Worm (Caenorhabditis elegans) whole organism, early embryonic: ENCODE data around the gene srbc-56.

Source experiments
- B0310.2 ChIP-seq: sonication (generic microtip); optimal IDR thresholded peaks from 2 replicates; lab custom pipeline; 2016; ENCODE audit warnings: mild to moderate bottlenecking, missing genetic modification characterization, missing compliant biosample characterization
- F13C5.2 ChIP-seq: sonication (generic microtip); optimal IDR thresholded peaks from 2 replicates; lab custom pipeline; 2017; ENCODE audit warnings: mild to moderate bottlenecking, missing genetic modification characterization, inconsistent platforms, missing compliant biosample characterization
- aly-1 ChIP-seq: sonication (generic microtip); optimal IDR thresholded peaks from 2 replicates; lab custom pipeline; 2016; ENCODE audit warnings: missing genetic modification characterization, missing compliant biosample characterization
- ama-1 ChIP-seq: fragments of 150-350 bp; optimal IDR thresholded peaks from 2 replicates; lab custom pipeline; 2014
- ets-7 ChIP-seq: sonication (generic microtip); optimal IDR thresholded peaks from 2 replicates; lab custom pipeline; 2016; ENCODE audit warnings: missing genotype, missing genetic modification characterization, missing compliant biosample characterization
- hnd-1 ChIP-seq: sonication (generic microtip); optimal IDR thresholded peaks from 2 replicates; lab custom pipeline; 2016; ENCODE audit warnings: missing genetic modification characterization, missing compliant biosample characterization
- pes-1 ChIP-seq: fragments of 200-800 bp; sonication (Bioruptor generic); IDR thresholded peaks from 2 replicates; pipeline ENCODE4 v1.3.6; 2022; ENCODE audit warnings: missing genetic modification reagents, missing genetic modification characterization, missing compliant biosample characterization

DNA sequence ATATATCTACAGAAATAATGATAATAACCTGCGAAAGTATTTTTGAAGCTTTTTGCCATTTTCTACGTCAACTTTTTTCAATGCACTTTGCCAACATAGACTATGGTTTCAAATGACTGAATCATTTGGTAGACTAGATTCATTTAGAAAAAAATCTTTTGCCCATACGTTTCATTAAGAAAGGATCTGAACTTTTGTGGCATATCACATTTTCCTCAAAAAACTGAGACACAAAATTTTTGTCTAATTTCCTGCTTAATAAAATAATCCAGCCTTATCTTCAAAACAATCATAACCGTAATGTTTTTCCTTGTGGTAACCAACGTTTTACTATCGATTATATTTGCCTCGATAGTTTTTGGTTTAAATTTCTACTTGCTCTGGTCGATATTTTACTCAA, 5.4 kb downstream of the srbc-56 start, which contains the start of gene srbc-51:
- TF ChIP-seq ama-1 (no peak), B0310.2 (tag; lab: Kevin White, UChicago) (no peak), F13C5.2 (tag; lab: Kevin White, UChicago) (no peak), aly-1 (tag; lab: Kevin White, UChicago) (no peak), hnd-1 (tag; lab: Kevin White, UChicago) (no peak), pes-1 (no peak), ets-7 (tag; lab: Kevin White, UChicago) (no peak)
